Worm (Caenorhabditis elegans): ENCODE results near the gene arf-5.

arf-5 gene

DNA sequence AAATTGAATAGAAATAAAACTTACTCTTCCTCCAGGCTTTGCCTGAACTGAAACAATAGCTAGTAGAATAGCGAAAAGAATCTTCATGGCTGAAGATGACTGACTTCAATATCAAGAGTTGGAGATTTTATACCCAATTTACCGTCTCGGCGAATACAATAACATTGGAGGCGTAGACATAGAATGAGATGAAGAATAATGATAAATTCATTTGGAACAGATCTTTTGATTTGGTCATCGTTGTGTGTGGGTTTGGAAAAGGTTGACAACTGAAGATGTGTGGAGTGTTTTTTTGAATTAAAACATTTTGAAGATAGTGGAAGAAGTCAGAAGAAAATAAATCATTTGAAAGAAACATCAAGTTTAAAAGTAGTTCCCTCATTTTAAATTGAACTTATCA is 6.1 kb upstream of the arf-5 start, which contains the start of gene F57H12.6:
F57H12.6 (minus strand) TSS at position 101 of the 400 bp plus-strand sequence.
- TF ChIP-seq aha-1 (tag) (peak; percentile 84), ZK337.2 (GFP tag; IDR thresholded peaks at IDR 0.05) (no peak)

DNA sequence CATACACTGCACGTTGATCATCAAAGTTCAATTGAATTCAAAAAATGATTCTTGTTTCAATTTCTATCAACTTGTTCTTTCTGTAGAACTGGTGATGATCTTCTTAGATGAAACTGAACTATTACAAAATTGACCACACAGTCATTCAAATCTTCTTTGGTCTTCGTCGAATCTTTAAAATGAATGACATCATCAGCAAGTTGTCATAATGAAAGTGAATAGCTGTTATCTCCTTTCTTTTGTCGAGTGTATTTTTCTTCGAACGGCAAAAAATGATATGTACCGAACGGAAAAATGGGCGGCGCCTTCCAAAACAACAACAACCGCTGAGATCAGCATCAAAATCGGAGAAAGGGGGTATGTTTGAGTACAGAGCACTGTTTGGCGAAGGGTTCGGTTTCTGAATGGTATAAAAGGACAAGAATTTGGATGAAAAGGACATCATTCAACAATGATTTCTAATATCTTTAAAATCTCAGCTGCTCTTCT is 4.8 kb upstream of the arf-5 start, which contains the start of gene ora-1:
ora-1 (plus strand) TSS at position 439 of the 489 bp plus-strand sequence.
- TF ChIP-seq aha-1 (tag) (peak; percentile 49), lsy-2 (tag; optimal IDR thresholded peaks at IDR 0.05) (no peak), lin-38 (GFP tag; IDR thresholded peaks at IDR 0.05) (no peak), lin-15B (tag; optimal IDR thresholded peaks at IDR 0.05) (no peak), unc-62 (GFP tag; optimal IDR thresholded peaks at IDR 0.05 in 1 of 2) (peak in 1 of 2 experiments; percentile 14), unc-62 (tag; optimal IDR thresholded peaks at IDR 0.05) (no peak), D1046.2 (GFP tag; IDR thresholded peaks at IDR 0.05) (no peak), ceh-20 (GFP tag; IDR thresholded peaks at IDR 0.05) (no peak)

DNA sequence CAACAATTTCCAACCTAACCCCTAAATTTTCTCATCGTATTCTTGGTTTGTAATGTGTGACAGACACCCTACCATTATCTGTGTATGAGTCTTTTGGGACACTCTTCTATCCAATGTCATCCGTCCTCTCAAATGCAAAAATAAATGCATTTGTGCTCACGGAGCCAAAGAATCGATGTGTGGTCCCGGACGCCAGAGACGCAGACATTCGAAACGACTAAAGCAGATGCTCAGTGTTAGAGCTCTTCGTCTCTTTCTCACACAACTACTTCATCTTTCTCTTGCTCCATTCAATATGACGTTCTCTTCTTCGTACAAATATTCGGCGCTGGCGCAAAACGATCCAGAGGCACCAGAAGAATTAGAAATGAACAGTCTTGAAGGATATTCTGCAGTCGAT is 2.7 kb upstream of the arf-5 start, which contains the start of gene unc-24:
unc-24 (plus strand) TSS at position 283 of the 400 bp plus-strand sequence.
- TF ChIP-seq aha-1 (tag) (peak; percentile 87), dmd-6 (GFP tag; IDR thresholded peaks at IDR 0.05) (no peak), ceh-44 (GFP tag; IDR thresholded peaks at IDR 0.05) (no peak), lin-29 (GFP tag; IDR thresholded peaks at IDR 0.05) (no peak), unc-62 (GFP tag; optimal IDR thresholded peaks at IDR 0.05 in 1 of 2) (peak in 1 of 2 experiments; percentile 45), unc-62 (tag; optimal IDR thresholded peaks at IDR 0.05) (no peak), saeg-2 (GFP tag; IDR thresholded peaks at IDR 0.05) (no peak), mep-1 (tag; optimal IDR thresholded peaks at IDR 0.05) (no peak), mdl-1 (tag; optimal IDR thresholded peaks at IDR 0.05) (peak in 1 of 2 experiments; percentile 3)

DNA sequence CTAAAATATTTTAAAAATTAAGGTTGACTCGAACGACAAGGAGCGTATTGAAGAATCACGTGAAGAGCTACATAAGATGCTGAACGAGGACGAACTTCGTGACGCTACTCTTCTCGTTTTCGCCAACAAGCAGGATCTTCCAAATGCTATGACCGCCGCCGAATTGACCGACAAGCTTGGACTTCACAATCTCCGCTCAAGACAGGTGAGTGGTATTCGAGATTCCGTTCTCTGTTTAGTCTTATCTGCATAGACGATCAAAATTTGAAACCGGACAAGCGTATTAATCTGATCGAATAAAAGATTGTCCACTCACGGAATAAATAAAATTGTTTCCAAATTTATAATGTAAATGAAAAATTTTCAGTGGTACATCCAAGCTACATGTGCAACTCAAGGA is 695 bp downstream of the arf-5 start:
- no peak for TF ChIP-seq F10B5.3 (tag; optimal IDR thresholded peaks at IDR 0.05)
- TF ChIP-seq nhr-111 (GFP tag; optimal IDR thresholded peaks at IDR 0.05): no peak
- TF ChIP-seq lin-15B (tag; optimal IDR thresholded peaks at IDR 0.05): no peak
- TF ChIP-seq dmd-8 (GFP tag; IDR thresholded peaks at IDR 0.05): no peak
- no peak for TF ChIP-seq T20F7.1 (GFP tag; optimal IDR thresholded peaks at IDR 0.05)
- no peak for TF ChIP-seq lir-3 (tag; optimal IDR thresholded peaks at IDR 0.05)
- TF ChIP-seq ztf-7 (tag; optimal IDR thresholded peaks at IDR 0.05): no peak
- TF ChIP-seq daf-16 (GFP tag; optimal IDR thresholded peaks at IDR 0.05): no peak
- no peak for TF ChIP-seq daf-16 (tag; optimal IDR thresholded peaks at IDR 0.05)

DNA sequence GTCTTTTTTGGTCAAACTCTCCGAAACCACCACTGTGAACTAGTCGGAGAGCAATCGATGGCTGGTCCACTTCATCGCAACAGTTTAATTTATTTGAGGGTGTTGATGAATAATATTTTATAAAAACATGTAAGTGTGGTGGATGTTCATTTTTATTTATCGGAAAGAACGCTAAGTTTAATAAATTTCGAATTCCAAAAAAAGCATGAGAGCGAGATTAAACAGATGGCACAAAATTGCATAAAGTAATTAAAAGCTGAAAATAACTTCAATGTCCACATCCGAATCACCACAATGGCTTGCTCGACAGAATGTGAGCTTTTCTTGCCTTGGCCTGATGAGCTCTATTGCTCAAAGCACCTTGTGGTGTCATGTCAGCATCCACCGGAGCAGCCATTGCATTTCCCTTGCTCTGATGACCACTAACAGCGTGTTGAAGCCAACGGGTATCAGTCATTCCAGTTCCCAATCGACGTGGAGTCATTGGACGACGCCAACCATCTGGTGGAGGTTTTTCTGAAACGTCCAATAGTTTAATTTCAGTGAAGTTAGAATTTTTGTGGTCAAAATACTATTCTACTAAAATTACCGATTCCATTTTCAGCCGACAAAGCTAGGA is 1.5 kb downstream of the arf-5 start:
- TF ChIP-seq ztf-11 (tag; optimal IDR thresholded peaks at IDR 0.05) (no peak), ama-1 (optimal IDR thresholded peaks at IDR 0.05) (no peak), ceh-82 (tag; optimal IDR thresholded peaks at IDR 0.05) (no peak), php-3 (GFP tag; IDR thresholded peaks at IDR 0.05) (no peak), R02D3.7 (tag; optimal IDR thresholded peaks at IDR 0.05) (no peak), dmd-9 (GFP tag; IDR thresholded peaks at IDR 0.05) (0 out of 2 replicates have a peak, but pooled peaks have one; percentile 46), mxl-3 (GFP tag; optimal IDR thresholded peaks at IDR 0.05) (no peak), lin-1 (GFP tag; IDR thresholded peaks at IDR 0.05) (no peak), mes-2 (tag; optimal IDR thresholded peaks at IDR 0.05; ENCODE audit: poor library complexity, severe bottlenecking) (peak; percentile 16), spr-1 (tag; optimal IDR thresholded peaks at IDR 0.05) (peak; percentile 31), egl-27 (tag; optimal IDR thresholded peaks at IDR 0.05) (no peak), pha-4 (GFP tag; IDR thresholded peaks at IDR 0.05) (peak; percentile 34; the same call in 1 of the 2 replicates), pha-4 (tag; optimal IDR thresholded peaks at IDR 0.05) (no peak), skn-1 (tag; optimal IDR thresholded peaks at IDR 0.05) (no peak), ZK546.5 (tag; optimal IDR thresholded peaks at IDR 0.05) (no peak), nhr-11 (tag; optimal IDR thresholded peaks at IDR 0.05) (no peak), vab-7 (GFP tag; IDR thresholded peaks at IDR 0.05) (no peak), mdl-1 (tag; optimal IDR thresholded peaks at IDR 0.05) (no peak), nhr-76 (tag; optimal IDR thresholded peaks at IDR 0.05) (no peak), dmd-6 (GFP tag; IDR thresholded peaks at IDR 0.05) (no peak), arid-1 (GFP tag; conservative IDR thresholded peaks at IDR 0.05) (no peak; the same call in 1 of the 2 replicates), unc-62 (GFP tag; optimal IDR thresholded peaks at IDR 0.05 in 1 of 2) (peak in 1 of 2 experiments; percentile 76), unc-62 (tag; optimal IDR thresholded peaks at IDR 0.05) (no peak), tra-1 (GFP tag; IDR thresholded peaks at IDR 0.05) (0 out of 2 replicates have a peak, but pooled peaks have one; percentile 12), fkh-10 (GFP tag; optimal IDR thresholded peaks at IDR 0.05) (no peak)

All from whole organism, L4 larva.